Fruit fly (Drosophila melanogaster): ENCODE measurements around the gene CG14712.

CG14712 gene

DNA sequence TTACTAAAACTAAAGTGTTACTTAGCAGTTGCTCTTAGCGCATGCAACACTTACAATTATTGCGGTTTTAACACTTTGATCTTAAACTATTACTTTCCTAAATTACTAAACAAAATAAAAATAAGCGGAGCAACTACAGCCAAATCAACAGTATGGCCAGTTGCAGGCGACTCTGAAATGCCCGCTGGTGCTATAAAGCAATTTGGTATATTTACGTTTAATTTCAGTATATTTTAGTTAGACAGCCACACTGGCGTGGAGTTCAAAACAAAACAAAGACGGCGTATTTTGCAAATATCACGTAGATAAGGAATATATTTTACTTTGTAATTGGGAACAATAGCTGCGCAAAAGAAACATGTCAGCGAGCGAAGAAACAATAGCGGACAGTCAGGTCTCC is 51.0 kb downstream of the CG14712 start, which contains the start of the genes Taf12 and Ho (continued):
- TF ChIP-seq Hr39 (optimal IDR thresholded peaks at IDR 0.05) (no peak), Pdp1 (GFP tag; optimal IDR thresholded peaks at IDR 0.05) (no peak), nerfin-2 (GFP tag; IDR thresholded peaks at IDR 0.05; ENCODE audit: partially characterized antibody) (no peak), CG8290 (GFP tag; optimal IDR thresholded peaks at IDR 0.05) (no peak), CG8290 (tag; optimal IDR thresholded peaks at IDR 0.05) (peak in 1 of 2 experiments; percentile 31), Scr (GFP tag; IDR thresholded peaks at IDR 0.05; ENCODE audit: partially characterized antibody) (no peak), CG12104 (GFP tag; optimal IDR thresholded peaks at IDR 0.05) (no peak), Gsc (GFP tag; IDR thresholded peaks at IDR 0.05) (no peak), CG30020 (tag; optimal IDR thresholded peaks at IDR 0.05) (no peak), Ada2b (GFP tag; IDR thresholded peaks at IDR 0.05) (no peak), CG12659 (GFP tag; optimal IDR thresholded peaks at IDR 0.05) (peak; percentile 71), Fer3 (tag; optimal IDR thresholded peaks at IDR 0.05) (no peak), zfh1 (GFP tag; IDR thresholded peaks at IDR 0.05) (no peak), CG13424 (tag; optimal IDR thresholded peaks at IDR 0.05) (no peak), CG2889 (GFP tag; IDR thresholded peaks at IDR 0.05) (no peak), hth (optimal IDR thresholded peaks at IDR 0.05) (no peak), z (GFP tag; IDR thresholded peaks at IDR 0.05) (no peak), Sry-δ (GFP tag; optimal IDR thresholded peaks at IDR 0.05) (peak; percentile 17), Aef1 (GFP tag; IDR thresholded peaks at IDR 0.05) (no peak), B-H2 (GFP tag; optimal IDR thresholded peaks at IDR 0.05) (no peak), twi (tag; optimal IDR thresholded peaks at IDR 0.05) (no peak), Dp (GFP tag; optimal IDR thresholded peaks at IDR 0.05) (peak; percentile 71), CG8388 (GFP tag; optimal IDR thresholded peaks at IDR 0.05) (no peak), Doc3 (GFP tag; IDR thresholded peaks at IDR 0.05; ENCODE audit: partially characterized antibody) (no peak), Bteb2 (GFP tag; optimal IDR thresholded peaks at IDR 0.05) (no peak), gem (tag; optimal IDR thresholded peaks at IDR 0.05) (no peak), CG11398 (GFP tag; optimal IDR thresholded peaks at IDR 0.05) (no peak), inv (GFP tag; IDR thresholded peaks at IDR 0.05; ENCODE audit: partially characterized antibody) (no peak), CG17568 (GFP tag; optimal IDR thresholded peaks at IDR 0.05) (peak; percentile 6), CG4328 (GFP tag; optimal IDR thresholded peaks at IDR 0.05) (no peak), Atf3 (GFP tag; optimal IDR thresholded peaks at IDR 0.05) (no peak), cas (GFP tag; IDR thresholded peaks at IDR 0.05) (no peak), trh (GFP tag; optimal IDR thresholded peaks at IDR 0.05) (no peak), CG6272 (GFP tag; IDR thresholded peaks at IDR 0.05) (no peak), CG31441 (GFP tag; IDR thresholded peaks at IDR 0.05) (peak; percentile 92), crol (GFP tag; IDR thresholded peaks at IDR 0.05) (no peak), HmgD (GFP tag; optimal IDR thresholded peaks at IDR 0.05) (no peak), CG18619 (GFP tag; optimal IDR thresholded peaks at IDR 0.05) (no peak), CG9727 (GFP tag; optimal IDR thresholded peaks at IDR 0.05) (no peak), chm (GFP tag; IDR thresholded peaks at IDR 0.05) (no peak), gfzf (GFP tag; optimal IDR thresholded peaks at IDR 0.05) (peak; percentile 93), Hand (GFP tag; optimal IDR thresholded peaks at IDR 0.05) (no peak), insv (GFP tag; optimal IDR thresholded peaks at IDR 0.05) (no peak), stc (GFP tag; IDR thresholded peaks at IDR 0.05) (0 out of 2 replicates have a peak, but pooled peaks have one; percentile 7), Six4 (GFP tag; optimal IDR thresholded peaks at IDR 0.05) (no peak), gro (GFP tag; optimal IDR thresholded peaks at IDR 0.05) (peak; percentile 23), bcd (GFP tag; optimal IDR thresholded peaks at IDR 0.05) (no peak), Ssrp (tag; optimal IDR thresholded peaks at IDR 0.05) (no peak), CG12155 (GFP tag; optimal IDR thresholded peaks at IDR 0.05) (no peak), Bgb (GFP tag; IDR thresholded peaks at IDR 0.05; ENCODE audit: partially characterized antibody) (no peak), CG13287 (GFP tag; IDR thresholded peaks at IDR 0.05; ENCODE audit: partially characterized antibody) (peak; percentile 41; the same call in 1 of the 2 replicates), CG8281 (tag; optimal IDR thresholded peaks at IDR 0.05) (no peak)

Data from whole organism, embryonic.